Fruit fly (Drosophila melanogaster): ENCODE measurements around the gene CG31495.
A peak's percentile ranks its signal among the peaks of the same experiment; 100 is the strongest.

CG31495 gene

dm6 chr3R:13831042-13831441 is 8.7 kb downstream of the CG31495 start:
- TF ChIP-seq CG13204 (GFP tag; optimal IDR thresholded peaks at IDR 0.05) (no peak), rn (GFP tag; IDR thresholded peaks at IDR 0.05) (peak; percentile 35; the same call in 1 of the 2 replicates), CG12605 (GFP tag; IDR thresholded peaks at IDR 0.05) (no peak), Ets98B (GFP tag; IDR thresholded peaks at IDR 0.05) (peak; percentile 59), CG32121 (GFP tag; IDR thresholded peaks at IDR 0.05) (peak; percentile 73), Pif1A (GFP tag; optimal IDR thresholded peaks at IDR 0.05) (peak; percentile 24), fd96Ca (GFP tag; IDR thresholded peaks at IDR 0.05) (peak; percentile 39; the same call in 1 of the 3 replicates), CG8301 (tag; optimal IDR thresholded peaks at IDR 0.05) (peak; percentile 21), CG14655 (GFP tag; optimal IDR thresholded peaks at IDR 0.05) (peak; percentile 32), CG9948 (tag; optimal IDR thresholded peaks at IDR 0.05) (no peak), CG15710 (tag; optimal IDR thresholded peaks at IDR 0.05) (no peak), Snoo (tag; optimal IDR thresholded peaks at IDR 0.05) (no peak), CG10348 (GFP tag; IDR thresholded peaks at IDR 0.05) (no peak), CG8159 (tag; optimal IDR thresholded peaks at IDR 0.05) (peak; percentile 6), CG17806 (tag; optimal IDR thresholded peaks at IDR 0.05) (peak; percentile 10), CG34367 (tag; optimal IDR thresholded peaks at IDR 0.05) (no peak), gl (tag; optimal IDR thresholded peaks at IDR 0.05) (no peak), EcR (GFP tag; optimal IDR thresholded peaks at IDR 0.05) (no peak), CG4496 (GFP tag; IDR thresholded peaks at IDR 0.05) (peak; percentile 64), D1 (tag; optimal IDR thresholded peaks at IDR 0.05) (no peak), Pif1B (GFP tag; optimal IDR thresholded peaks at IDR 0.05) (no peak)

- peak; percentile 84 for TF ChIP-seq EcR (GFP tag; optimal IDR thresholded peaks at IDR 0.05)
- TF ChIP-seq CG34367 (tag; optimal IDR thresholded peaks at IDR 0.05), result no peak
- TF ChIP-seq Ets98B (GFP tag; IDR thresholded peaks at IDR 0.05), result no peak
- no peak for TF ChIP-seq CG8159 (tag; optimal IDR thresholded peaks at IDR 0.05)
- TF ChIP-seq CG10348 (GFP tag; IDR thresholded peaks at IDR 0.05), result no peak
Measured at dm6 chr3R:13827953-13828922, 11.5 kb downstream of the CG31495 start, which contains the start of gene Mst87F. Mst87F (minus strand) TSS chr3R:13828008.

- TF ChIP-seq CG10348 (GFP tag; IDR thresholded peaks at IDR 0.05) (no peak), CG14655 (GFP tag; optimal IDR thresholded peaks at IDR 0.05) (no peak), Snoo (tag; optimal IDR thresholded peaks at IDR 0.05) (no peak), CG8301 (tag; optimal IDR thresholded peaks at IDR 0.05) (no peak), CG4496 (GFP tag; IDR thresholded peaks at IDR 0.05) (no peak), CG8159 (tag; optimal IDR thresholded peaks at IDR 0.05) (no peak), gl (tag; optimal IDR thresholded peaks at IDR 0.05) (no peak), EcR (GFP tag; optimal IDR thresholded peaks at IDR 0.05) (no peak), CG32121 (GFP tag; IDR thresholded peaks at IDR 0.05) (no peak), Pif1A (GFP tag; optimal IDR thresholded peaks at IDR 0.05) (no peak), Ets98B (GFP tag; IDR thresholded peaks at IDR 0.05) (no peak), CG9948 (tag; optimal IDR thresholded peaks at IDR 0.05) (no peak), Pif1B (GFP tag; optimal IDR thresholded peaks at IDR 0.05) (no peak), rn (GFP tag; IDR thresholded peaks at IDR 0.05) (no peak)
Measured at dm6 chr3R:13822602-13823220, 17.0 kb downstream of the CG31495 start.

dm6 chr3R:13820483-13820882 is 19.3 kb downstream of the CG31495 start:
- TF ChIP-seq EcR (GFP tag; optimal IDR thresholded peaks at IDR 0.05) (peak; percentile 32), rn (GFP tag; IDR thresholded peaks at IDR 0.05) (no peak)

dm6 chr3R:13819037-13819436 is 20.7 kb downstream of the CG31495 start:
- TF ChIP-seq fd96Ca (GFP tag; IDR thresholded peaks at IDR 0.05) (0 out of 3 replicates have a peak, but pooled peaks have one; percentile 18), CG32121 (GFP tag; IDR thresholded peaks at IDR 0.05) (peak; percentile 30; the same call in 1 of the 2 replicates), CG10348 (GFP tag; IDR thresholded peaks at IDR 0.05) (no peak), gl (tag; optimal IDR thresholded peaks at IDR 0.05) (no peak)

- TF ChIP-seq CG10348 (GFP tag; IDR thresholded peaks at IDR 0.05) (no peak), Pif1A (GFP tag; optimal IDR thresholded peaks at IDR 0.05) (no peak), CG17806 (tag; optimal IDR thresholded peaks at IDR 0.05) (no peak), CG8301 (tag; optimal IDR thresholded peaks at IDR 0.05) (peak; percentile 13), CG8159 (tag; optimal IDR thresholded peaks at IDR 0.05) (no peak), rn (GFP tag; IDR thresholded peaks at IDR 0.05) (peak; percentile 46; the same call in 1 of the 2 replicates), CG12605 (GFP tag; IDR thresholded peaks at IDR 0.05) (peak; percentile 38; the same call in 1 of the 2 replicates), Snoo (tag; optimal IDR thresholded peaks at IDR 0.05) (no peak), Pif1B (GFP tag; optimal IDR thresholded peaks at IDR 0.05) (no peak), fd96Ca (GFP tag; IDR thresholded peaks at IDR 0.05) (peak; percentile 52; the same call in 2 of the 3 replicates), CG9948 (tag; optimal IDR thresholded peaks at IDR 0.05) (no peak), CG4496 (GFP tag; IDR thresholded peaks at IDR 0.05) (peak; percentile 44; the same call in 2 of the 3 replicates), CG32121 (GFP tag; IDR thresholded peaks at IDR 0.05) (peak; percentile 65), EcR (GFP tag; optimal IDR thresholded peaks at IDR 0.05) (no peak), CG34367 (tag; optimal IDR thresholded peaks at IDR 0.05) (no peak), D1 (tag; optimal IDR thresholded peaks at IDR 0.05) (no peak), Ets98B (GFP tag; IDR thresholded peaks at IDR 0.05) (peak; percentile 42; the same call in 1 of the 2 replicates), CG13204 (GFP tag; optimal IDR thresholded peaks at IDR 0.05) (no peak), CG14655 (GFP tag; optimal IDR thresholded peaks at IDR 0.05) (peak; percentile 7), gl (tag; optimal IDR thresholded peaks at IDR 0.05) (no peak), CG15710 (tag; optimal IDR thresholded peaks at IDR 0.05) (no peak)
Measured at dm6 chr3R:13817480-13818305, 22.0 kb downstream of the CG31495 start.

All from whole organism, pupa.